Fruit fly (Drosophila melanogaster) whole organism, embryonic: ENCODE measurements around the gene Mondo.

Experiments used
- Aef1 ChIP-seq: fragments of 200-800 bp; sonication (Bioruptor generic); IDR thresholded peaks from 3 replicates; pipeline ENCODE4 v1.3.6; 2022; ENCODE audit warnings: missing biosample characterization, missing genetic modification characterization
- Bteb2 ChIP-seq: fragments of 200-800 bp; sonication (Bioruptor generic); optimal IDR thresholded peaks from 2 replicates; lab custom pipeline; 2016; ENCODE audit warnings: missing biosample characterization, missing genetic modification characterization
- CG1233 ChIP-seq: fragments of 200-800 bp; sonication (Bioruptor generic); optimal IDR thresholded peaks from 4 replicates; lab custom pipeline; 2018; ENCODE audit warnings: missing biosample characterization, mild to moderate bottlenecking, missing genetic modification characterization
- CG12942 ChIP-seq: fragments of 200-800 bp; sonication (Bioruptor generic); optimal IDR thresholded peaks from 3 replicates; lab custom pipeline; 2016; ENCODE audit warnings: missing biosample characterization, missing genetic modification characterization
- CG13287 ChIP-seq: fragments of 200-800 bp; sonication (Bioruptor generic); IDR thresholded peaks from 2 replicates; pipeline ENCODE4 v1.3.6; 2022; ENCODE audit warnings: missing biosample characterization, missing genetic modification characterization; ENCODE audit not compliant: partially characterized antibody
- CG13424 ChIP-seq: fragments of 200-800 bp; sonication (Bioruptor generic); optimal IDR thresholded peaks from 2 replicates; lab custom pipeline; 2019; ENCODE audit warnings: missing biosample characterization, mild to moderate bottlenecking, missing genetic modification characterization, moderate library complexity
- CG14050 ChIP-seq: fragments of 200-800 bp; sonication (Bioruptor generic); IDR thresholded peaks from 3 replicates; pipeline ENCODE4 v1.3.6; 2022; ENCODE audit warnings: missing biosample characterization, missing genetic modification characterization
- CG15479 ChIP-seq: fragments of 200-800 bp; sonication (Bioruptor generic); optimal IDR thresholded peaks from 3 replicates; lab custom pipeline; 2019; ENCODE audit warnings: missing biosample characterization, mild to moderate bottlenecking, missing genetic modification characterization, moderate library complexity
- CG1603 ChIP-seq: fragments of 200-800 bp; sonication (Bioruptor generic); optimal IDR thresholded peaks from 2 replicates; lab custom pipeline; 2019; ENCODE audit warnings: missing biosample characterization, mild to moderate bottlenecking, missing genetic modification characterization, moderate library complexity
- CG1792 ChIP-seq: fragments of 200-800 bp; sonication (Bioruptor generic); optimal IDR thresholded peaks from 2 replicates; lab custom pipeline; 2016; ENCODE audit warnings: missing biosample characterization, missing genetic modification characterization
- CG2199 ChIP-seq: fragments of 200-800 bp; sonication (Bioruptor generic); IDR thresholded peaks from 3 replicates; pipeline ENCODE4 v1.3.6; 2022; ENCODE audit warnings: missing biosample characterization, missing genetic modification characterization
- CG2678 ChIP-seq: fragments of 200-800 bp; sonication (Bioruptor generic); optimal IDR thresholded peaks from 3 replicates; lab custom pipeline; 2019; ENCODE audit warnings: missing biosample characterization, mild to moderate bottlenecking, missing genetic modification characterization, moderate library complexity
- CG32767 ChIP-seq: fragments of 200-800 bp; sonication (Bioruptor generic); IDR thresholded peaks from 2 replicates; pipeline ENCODE4 v1.3.6; 2022; ENCODE audit warnings: missing biosample characterization, missing genetic modification characterization
- CG33557 ChIP-seq: fragments of 200-800 bp; sonication (Bioruptor generic); optimal IDR thresholded peaks from 2 replicates; lab custom pipeline; 2019; ENCODE audit warnings: missing biosample characterization, mild to moderate bottlenecking, missing genetic modification characterization, moderate library complexity
- CG3838 ChIP-seq: fragments of 200-800 bp; sonication (Bioruptor generic); optimal IDR thresholded peaks from 3 replicates; lab custom pipeline; 2016; ENCODE audit warnings: missing biosample characterization, missing genetic modification characterization
- CG4730 ChIP-seq: fragments of 200-800 bp; sonication (Bioruptor generic); IDR thresholded peaks from 2 replicates; pipeline ENCODE4 v1.3.6; 2022; ENCODE audit warnings: missing biosample characterization, missing genetic modification characterization
- CG6272 ChIP-seq: fragments of 200-800 bp; sonication (Bioruptor generic); IDR thresholded peaks from 2 replicates; pipeline ENCODE4 v1.3.6; 2022; ENCODE audit warnings: missing biosample characterization, missing genetic modification characterization
- CG6654 ChIP-seq: fragments of 200-800 bp; sonication (Bioruptor generic); optimal IDR thresholded peaks from 2 replicates; lab custom pipeline; 2017; ENCODE audit warnings: missing biosample characterization, mild to moderate bottlenecking, missing genetic modification characterization
- CG6813 ChIP-seq: fragments of 200-800 bp; sonication (Bioruptor generic); optimal IDR thresholded peaks from 2 replicates; lab custom pipeline; 2017; ENCODE audit warnings: missing biosample characterization, missing genetic modification characterization, mild to moderate bottlenecking, moderate library complexity, missing genetic modification reagents
- CG7745 ChIP-seq: fragments of 200-800 bp; sonication (Bioruptor generic); optimal IDR thresholded peaks from 2 replicates; lab custom pipeline; 2018; ENCODE audit warnings: missing biosample characterization, mild to moderate bottlenecking, missing genetic modification characterization, moderate library complexity
- D ChIP-seq, 2 experiments: fragments of 200-800 bp in 1 of 2; fragments of >200 bp in 1 of 2; sonication (Bioruptor generic) in 1 of 2; optimal IDR thresholded peaks; 2 replicates in 1 of 2; 3 replicates in 1 of 2; lab custom pipeline; 2017; ENCODE audit warnings: mild to moderate bottlenecking in 1 of 2, missing biosample characterization in 1 of 2, missing genetic modification characterization in 1 of 2, missing genetic modification reagents in 1 of 2
- Hey ChIP-seq: fragments of 200-800 bp; sonication (Bioruptor generic); optimal IDR thresholded peaks from 3 replicates; lab custom pipeline; 2018; ENCODE audit warnings: missing biosample characterization, mild to moderate bottlenecking, missing genetic modification characterization
- Kr ChIP-seq: fragments of 200-800 bp; sonication (Bioruptor generic); optimal IDR thresholded peaks from 2 replicates; lab custom pipeline; 2017; ENCODE audit warnings: missing biosample characterization, mild to moderate bottlenecking, missing genetic modification characterization
- Mad ChIP-seq: fragments of 200-800 bp; sonication (Bioruptor generic); optimal IDR thresholded peaks from 2 replicates; lab custom pipeline; 2016; ENCODE audit warnings: missing biosample characterization, missing genetic modification characterization
- Med ChIP-seq: fragments of 200-800 bp; sonication (Bioruptor generic); peaks from one replicate; lab custom pipeline; 2016; ENCODE audit warnings: missing biosample characterization, missing genetic modification characterization, mild to moderate bottlenecking, inconsistent platforms, moderate library complexity
- Myb ChIP-seq: fragments of 200-800 bp; sonication (Bioruptor generic); optimal IDR thresholded peaks from 2 replicates; lab custom pipeline; 2016; ENCODE audit warnings: missing biosample characterization, missing genetic modification characterization
- NC2β ChIP-seq: fragments of 200-800 bp; sonication (Bioruptor generic); optimal IDR thresholded peaks from 2 replicates; lab custom pipeline; 2016; ENCODE audit warnings: missing biosample characterization, missing genetic modification characterization
- Nf-YA ChIP-seq: fragments of 200-800 bp; sonication (Bioruptor generic); IDR thresholded peaks from 2 replicates; pipeline ENCODE4 v1.3.6; 2022; ENCODE audit warnings: missing biosample characterization, missing genetic modification characterization
- Scr ChIP-seq: fragments of 200-800 bp; sonication (Bioruptor generic); IDR thresholded peaks from 2 replicates; pipeline ENCODE4 v1.3.6; 2022; ENCODE audit warnings: missing biosample characterization, missing genetic modification characterization; ENCODE audit not compliant: partially characterized antibody
- Sin3A ChIP-seq: fragments of >200 bp; optimal IDR thresholded peaks from 2 replicates; lab custom pipeline; 2018
- Sox100B ChIP-seq: fragments of 200-800 bp; sonication (Bioruptor generic); optimal IDR thresholded peaks from 3 replicates; lab custom pipeline; 2018; ENCODE audit warnings: missing biosample characterization, mild to moderate bottlenecking, missing genetic modification characterization
- ato ChIP-seq: fragments of 200-800 bp; sonication (Bioruptor generic); IDR thresholded peaks from 2 replicates; pipeline ENCODE4 v1.3.6; 2022; ENCODE audit warnings: missing biosample characterization, missing genetic modification characterization; ENCODE audit not compliant: partially characterized antibody
- btn ChIP-seq: fragments of 200-800 bp; sonication (Bioruptor generic); optimal IDR thresholded peaks from 2 replicates; lab custom pipeline; 2016; ENCODE audit warnings: missing biosample characterization, missing genetic modification characterization
- cg ChIP-seq: fragments of 200-800 bp; sonication (Bioruptor generic); optimal IDR thresholded peaks from 3 replicates; lab custom pipeline; 2019; ENCODE audit warnings: missing biosample characterization, mild to moderate bottlenecking, missing genetic modification characterization, moderate library complexity
- chm ChIP-seq: fragments of 200-800 bp; sonication (Bioruptor generic); IDR thresholded peaks from 2 replicates; pipeline ENCODE4 v1.3.6; 2022; ENCODE audit warnings: missing biosample characterization, missing genetic modification characterization
- ci ChIP-seq: fragments of 200-800 bp; sonication (Bioruptor generic); IDR thresholded peaks from 3 replicates; pipeline ENCODE4 v1.3.6; 2022; ENCODE audit warnings: missing biosample characterization, missing genetic modification characterization
- dmrt11E ChIP-seq: fragments of 200-800 bp; sonication (Bioruptor generic); optimal IDR thresholded peaks from 3 replicates; lab custom pipeline; 2018; ENCODE audit warnings: missing biosample characterization, mild to moderate bottlenecking, missing genetic modification characterization, moderate library complexity
- dysf ChIP-seq: fragments of 200-800 bp; sonication (Bioruptor generic); IDR thresholded peaks from 3 replicates; pipeline ENCODE4 v1.3.6; 2022; ENCODE audit warnings: missing biosample characterization, missing genetic modification characterization
- hbn ChIP-seq: fragments of 200-800 bp; sonication (Bioruptor generic); IDR thresholded peaks from 2 replicates; pipeline ENCODE4 v1.3.6; 2022; ENCODE audit warnings: missing biosample characterization, missing genetic modification characterization; ENCODE audit not compliant: partially characterized antibody
- ind ChIP-seq: fragments of 200-800 bp; sonication (Bioruptor generic); optimal IDR thresholded peaks from 3 replicates; lab custom pipeline; 2016; ENCODE audit warnings: missing biosample characterization, missing genetic modification characterization
- klu ChIP-seq: fragments of 200-800 bp; sonication (Bioruptor generic); IDR thresholded peaks from 2 replicates; pipeline ENCODE4 v1.3.6; 2022; ENCODE audit warnings: missing biosample characterization, missing genetic modification characterization
- lola ChIP-seq, 3 experiments: fragments of >200 bp in 2 of 3; fragments of 200-800 bp in 1 of 3; sonication (Bioruptor generic) in 1 of 3; optimal IDR thresholded peaks; 2 replicates each; lab custom pipeline; 2017 to 2019; ENCODE audit warnings: missing biosample characterization in 3 of 3, missing genetic modification characterization in 3 of 3, mild to moderate bottlenecking in 1 of 3, moderate library complexity in 1 of 3
- lov ChIP-seq, 2 experiments: fragments of 200-800 bp in 1 of 2; fragments of >200 bp in 1 of 2; sonication (Bioruptor generic) in 1 of 2; IDR thresholded peaks in 1 of 2; optimal IDR thresholded peaks in 1 of 2; 2 replicates in 1 of 2; 3 replicates in 1 of 2; pipeline versions ENCODE4 v1.3.6 to Lab custom; 2017 to 2022; ENCODE audit warnings: missing biosample characterization in 1 of 2, missing genetic modification characterization in 1 of 2
- mld ChIP-seq: fragments of 200-800 bp; sonication (Bioruptor generic); IDR thresholded peaks from 3 replicates; pipeline ENCODE4 v1.3.6; 2022; ENCODE audit warnings: missing biosample characterization, missing genetic modification characterization; ENCODE audit not compliant: partially characterized antibody
- nau ChIP-seq: fragments of 200-800 bp; sonication (Bioruptor generic); optimal IDR thresholded peaks from 3 replicates; lab custom pipeline; 2017; ENCODE audit warnings: missing biosample characterization, mild to moderate bottlenecking, missing genetic modification characterization, missing genetic modification reagents
- pan ChIP-seq, 4 experiments: fragments of >200 bp in 3 of 4; fragments of 200-800 bp in 1 of 4; sonication (Bioruptor generic) in 1 of 4; optimal IDR thresholded peaks in 3 of 4; IDR thresholded peaks in 1 of 4; 2 replicates each; pipeline versions ENCODE4 v1.3.6 to Lab custom; 2017 to 2022; ENCODE audit warnings: missing biosample characterization in 2 of 4, missing genetic modification characterization in 2 of 4, mixed read lengths in 1 of 4
- sens ChIP-seq: fragments of 200-800 bp; sonication (Bioruptor generic); peaks from one replicate; lab custom pipeline; 2016; ENCODE audit warnings: missing biosample characterization, missing genetic modification characterization
- sqz ChIP-seq: fragments of 200-800 bp; sonication (Bioruptor generic); optimal IDR thresholded peaks from 3 replicates; lab custom pipeline; 2018; ENCODE audit warnings: missing biosample characterization, mild to moderate bottlenecking, missing genetic modification characterization
- zen2 ChIP-seq: fragments of 200-800 bp; sonication (Bioruptor generic); IDR thresholded peaks from 3 replicates; pipeline ENCODE4 v1.3.6; 2022; ENCODE audit warnings: missing biosample characterization, missing genetic modification characterization; ENCODE audit not compliant: partially characterized antibody

Gene Mondo

dm6 chr2L:21330823-21331222, 21.0 kb upstream of the Mondo start (continued):
- no peak for TF ChIP-seq zen2
- TF ChIP-seq Myb (GFP tag; lab: Kevin White, UChicago), result no peak
- TF ChIP-seq dysf (GFP tag; lab: Robert Waterston, UW), result peak; percentile 28; the same call in 1 of the 3 replicates
- TF ChIP-seq lov (optimal IDR thresholded peaks at IDR 0.05; lab: Kevin White, UChicago), result no peak
- no peak for TF ChIP-seq lov (GFP tag; IDR thresholded peaks at IDR 0.05; lab: Robert Waterston, UW)
- no peak for TF ChIP-seq Aef1
- no peak for TF ChIP-seq CG6654 (GFP tag; lab: Kevin White, UChicago)
- no peak for TF ChIP-seq CG2199 (GFP tag; lab: Robert Waterston, UW)
- TF ChIP-seq CG4730 (GFP tag; lab: Robert Waterston, UW), result no peak
- TF ChIP-seq CG12942 (GFP tag; lab: Kevin White, UChicago), result no peak
- no peak for TF ChIP-seq CG6272
- TF ChIP-seq nau (GFP tag; lab: Kevin White, UChicago), result no peak
- no peak for TF ChIP-seq hbn (GFP tag; lab: Robert Waterston, UW)
- no peak for TF ChIP-seq CG13287
- no peak for TF ChIP-seq lola (GFP tag; optimal IDR thresholded peaks at IDR 0.05; lab: Kevin White, UChicago)
- TF ChIP-seq ato, result no peak
- TF ChIP-seq Nf-YA (GFP tag; lab: Robert Waterston, UW), result no peak

- no peak for TF ChIP-seq CG33557 (GFP tag; lab: Kevin White, UChicago)
- TF ChIP-seq CG1233 (GFP tag; lab: Kevin White, UChicago), result no peak
- TF ChIP-seq Kr (GFP tag; lab: Kevin White, UChicago), result no peak
- no peak for TF ChIP-seq CG15479 (GFP tag; lab: Kevin White, UChicago)
- TF ChIP-seq CG7745 (tag; lab: Kevin White, UChicago), result no peak
- no peak for TF ChIP-seq mld (GFP tag; lab: Robert Waterston, UW)
- no peak for TF ChIP-seq Bteb2 (GFP tag; lab: Kevin White, UChicago)
- no peak for TF ChIP-seq cg (GFP tag; lab: Kevin White, UChicago)
- TF ChIP-seq CG3838 (GFP tag; lab: Kevin White, UChicago), result no peak
- no peak for TF ChIP-seq NC2β (GFP tag; lab: Kevin White, UChicago)
- TF ChIP-seq chm (GFP tag; lab: Robert Waterston, UW), result no peak
- TF ChIP-seq pan (optimal IDR thresholded peaks at IDR 0.05; lab: Kevin White, UChicago), result no peak
- no peak for TF ChIP-seq pan (GFP tag; optimal IDR thresholded peaks at IDR 0.05 in 1 of 2, IDR thresholded peaks at IDR 0.05 in 1 of 2)
- TF ChIP-seq Sox100B (GFP tag; lab: Kevin White, UChicago), result no peak
- TF ChIP-seq Mad (GFP tag; lab: Kevin White, UChicago), result no peak
- TF ChIP-seq sqz (GFP tag; lab: Kevin White, UChicago), result no peak
- TF ChIP-seq Sin3A (lab: Kevin White, UChicago), result no peak
- no peak for TF ChIP-seq CG1792 (GFP tag; lab: Kevin White, UChicago)
- TF ChIP-seq CG14050 (GFP tag; lab: Robert Waterston, UW), result no peak
- TF ChIP-seq dmrt11E (tag; lab: Kevin White, UChicago), result no peak
- no peak for TF ChIP-seq klu (GFP tag; lab: Robert Waterston, UW)
- TF ChIP-seq CG13424 (tag; lab: Kevin White, UChicago), result no peak
- no peak for TF ChIP-seq nau (GFP tag; lab: Kevin White, UChicago)
- no peak for TF ChIP-seq CG2678 (tag; lab: Kevin White, UChicago)
- TF ChIP-seq btn (GFP tag; lab: Kevin White, UChicago), result no peak
- no peak for TF ChIP-seq CG1603
- no peak for TF ChIP-seq CG6813 (GFP tag; lab: Kevin White, UChicago)
- TF ChIP-seq CG32767 (GFP tag; lab: Robert Waterston, UW), result no peak
- no peak for TF ChIP-seq Med (GFP tag; lab: Kevin White, UChicago)
- no peak for TF ChIP-seq D (optimal IDR thresholded peaks at IDR 0.05; lab: Kevin White, UChicago)
- TF ChIP-seq D (GFP tag; optimal IDR thresholded peaks at IDR 0.05; lab: Kevin White, UChicago), result no peak
- no peak for TF ChIP-seq Scr (GFP tag; lab: Robert Waterston, UW)
- TF ChIP-seq ci (GFP tag; lab: Robert Waterston, UW), result peak; percentile 43; the same call in 1 of the 3 replicates
- no peak for TF ChIP-seq ind (GFP tag; lab: Kevin White, UChicago)
- peak; percentile 15 for TF ChIP-seq sens
- TF ChIP-seq Hey (tag; lab: Kevin White, UChicago), result peak; percentile 9
Measured at dm6 chr2L:21329353-21329752, 19.5 kb upstream of the Mondo start.
